Fruit fly (Drosophila melanogaster) whole organism, embryonic: Measurements from ENCODE around the gene RpL18.

Experiments used
- Antp ChIP-seq: fragments of 200-800 bp; sonication (Bioruptor generic); optimal IDR thresholded peaks from 3 replicates; lab custom pipeline; 2016; ENCODE audit warnings: missing biosample characterization, missing genetic modification characterization
- CG11504 ChIP-seq: fragments of 200-800 bp; sonication (Bioruptor generic); optimal IDR thresholded peaks from 3 replicates; lab custom pipeline; 2019; ENCODE audit warnings: missing biosample characterization, mild to moderate bottlenecking, missing genetic modification characterization, moderate library complexity
- CG11696 ChIP-seq: fragments of 200-800 bp; sonication (Bioruptor generic); IDR thresholded peaks from 2 replicates; pipeline ENCODE4 v1.3.6; 2022; ENCODE audit warnings: missing biosample characterization, missing genetic modification characterization
- CG12104 ChIP-seq: fragments of 200-800 bp; sonication (Bioruptor generic); optimal IDR thresholded peaks from 3 replicates; lab custom pipeline; 2016; ENCODE audit warnings: missing biosample characterization, missing genetic modification characterization
- CG12219 ChIP-seq: fragments of 200-800 bp; sonication (Bioruptor generic); optimal IDR thresholded peaks from 3 replicates; lab custom pipeline; 2018; ENCODE audit warnings: missing biosample characterization, mild to moderate bottlenecking, missing genetic modification characterization
- CG12391 ChIP-seq: fragments of 200-800 bp; sonication (Bioruptor generic); optimal IDR thresholded peaks from 3 replicates; lab custom pipeline; 2018; ENCODE audit warnings: missing biosample characterization, mild to moderate bottlenecking, missing genetic modification characterization, moderate library complexity
- CG12942 ChIP-seq: fragments of 200-800 bp; sonication (Bioruptor generic); optimal IDR thresholded peaks from 3 replicates; lab custom pipeline; 2016; ENCODE audit warnings: missing biosample characterization, missing genetic modification characterization
- CG13287 ChIP-seq: fragments of 200-800 bp; sonication (Bioruptor generic); IDR thresholded peaks from 2 replicates; pipeline ENCODE4 v1.3.6; 2022; ENCODE audit warnings: missing biosample characterization, missing genetic modification characterization; ENCODE audit not compliant: partially characterized antibody
- CG13424 ChIP-seq: fragments of 200-800 bp; sonication (Bioruptor generic); optimal IDR thresholded peaks from 2 replicates; lab custom pipeline; 2019; ENCODE audit warnings: missing biosample characterization, mild to moderate bottlenecking, missing genetic modification characterization, moderate library complexity
- CG13894 ChIP-seq: fragments of 200-800 bp; sonication (Bioruptor generic); optimal IDR thresholded peaks from 3 replicates; lab custom pipeline; 2018; ENCODE audit warnings: missing biosample characterization, mild to moderate bottlenecking, missing genetic modification characterization, moderate library complexity
- CG14965 ChIP-seq: fragments of 200-800 bp; sonication (Bioruptor generic); optimal IDR thresholded peaks from 2 replicates; lab custom pipeline; 2016; ENCODE audit warnings: missing biosample characterization, missing genetic modification characterization, borderline replicate concordance
- CG1647 ChIP-seq: fragments of 200-800 bp; sonication (Bioruptor generic); optimal IDR thresholded peaks from 3 replicates; lab custom pipeline; 2016; ENCODE audit warnings: missing biosample characterization, missing genetic modification characterization
- CG16863 ChIP-seq: fragments of 200-800 bp; sonication (Bioruptor generic); optimal IDR thresholded peaks from 3 replicates; lab custom pipeline; 2016; ENCODE audit warnings: missing biosample characterization, missing genetic modification characterization
- CG17612 ChIP-seq: fragments of 200-800 bp; sonication (Bioruptor generic); IDR thresholded peaks from 2 replicates; pipeline ENCODE4 v1.3.6; 2022; ENCODE audit warnings: missing biosample characterization, missing genetic modification characterization
- CG17912 ChIP-seq: fragments of 200-800 bp; sonication (Bioruptor generic); optimal IDR thresholded peaks from 2 replicates; lab custom pipeline; 2018; ENCODE audit warnings: missing biosample characterization, mild to moderate bottlenecking, missing genetic modification characterization
- CG18764 ChIP-seq: fragments of 200-800 bp; sonication (Bioruptor generic); optimal IDR thresholded peaks from 3 replicates; lab custom pipeline; 2016; ENCODE audit warnings: missing biosample characterization, missing genetic modification characterization
- CG2889 ChIP-seq: fragments of 200-800 bp; sonication (Bioruptor generic); IDR thresholded peaks from 3 replicates; pipeline ENCODE4 v1.3.6; 2022; ENCODE audit warnings: missing biosample characterization, missing genetic modification characterization
- CG43689 ChIP-seq: fragments of 200-800 bp; sonication (Bioruptor generic); IDR thresholded peaks from 2 replicates; pipeline ENCODE4 v1.3.6; 2022; ENCODE audit warnings: missing biosample characterization, missing genetic modification characterization
- CG6654 ChIP-seq: fragments of 200-800 bp; sonication (Bioruptor generic); optimal IDR thresholded peaks from 2 replicates; lab custom pipeline; 2017; ENCODE audit warnings: missing biosample characterization, mild to moderate bottlenecking, missing genetic modification characterization
- CG6854 ChIP-seq: fragments of 200-800 bp; sonication (Bioruptor generic); optimal IDR thresholded peaks from 3 replicates; lab custom pipeline; 2017; ENCODE audit warnings: missing biosample characterization, mild to moderate bottlenecking, missing genetic modification characterization
- CG8359 ChIP-seq: fragments of 200-800 bp; sonication (Bioruptor generic); optimal IDR thresholded peaks from 2 replicates; lab custom pipeline; 2017; ENCODE audit warnings: missing biosample characterization, mild to moderate bottlenecking, missing genetic modification characterization, borderline replicate concordance
- CG8478 ChIP-seq: fragments of >200 bp; optimal IDR thresholded peaks from 2 replicates; lab custom pipeline; 2018
- CTCF ChIP-seq: fragments of 200-800 bp; sonication (Bioruptor generic); optimal IDR thresholded peaks from 2 replicates; lab custom pipeline; 2017; ENCODE audit warnings: missing biosample characterization, mild to moderate bottlenecking, missing genetic modification characterization, moderate library complexity
- CoRest ChIP-seq: fragments of 200-800 bp; sonication (Bioruptor generic); optimal IDR thresholded peaks from 3 replicates; lab custom pipeline; 2018; ENCODE audit warnings: missing biosample characterization, mild to moderate bottlenecking, missing genetic modification characterization, moderate library complexity
- HHEX ChIP-seq: fragments of 200-800 bp; sonication (Bioruptor generic); optimal IDR thresholded peaks from 3 replicates; lab custom pipeline; 2017; ENCODE audit warnings: missing biosample characterization, mild to moderate bottlenecking, missing genetic modification characterization, missing genetic modification reagents
- HmgD ChIP-seq: fragments of 200-800 bp; sonication (Bioruptor generic); optimal IDR thresholded peaks from 3 replicates; lab custom pipeline; 2016; ENCODE audit warnings: missing biosample characterization, missing genetic modification characterization
- HmgZ ChIP-seq: fragments of 200-800 bp; sonication (Bioruptor generic); optimal IDR thresholded peaks from 2 replicates; lab custom pipeline; 2018; ENCODE audit warnings: missing biosample characterization, mild to moderate bottlenecking, missing genetic modification characterization
- Jarid2 ChIP-seq: fragments of 200-800 bp; sonication (Bioruptor generic); optimal IDR thresholded peaks from 3 replicates; lab custom pipeline; 2017; ENCODE audit warnings: mild to moderate bottlenecking, missing biosample characterization, missing genetic modification reagents, missing genetic modification characterization
- MTF-1 ChIP-seq: fragments of 200-800 bp; sonication (Bioruptor generic); optimal IDR thresholded peaks from 2 replicates; lab custom pipeline; 2018; ENCODE audit warnings: missing biosample characterization, mild to moderate bottlenecking, missing genetic modification characterization, borderline replicate concordance
- Mad ChIP-seq: fragments of 200-800 bp; sonication (Bioruptor generic); optimal IDR thresholded peaks from 2 replicates; lab custom pipeline; 2016; ENCODE audit warnings: missing biosample characterization, missing genetic modification characterization
- Nf-YA ChIP-seq: fragments of 200-800 bp; sonication (Bioruptor generic); IDR thresholded peaks from 2 replicates; pipeline ENCODE4 v1.3.6; 2022; ENCODE audit warnings: missing biosample characterization, missing genetic modification characterization
- Ravus ChIP-seq: fragments of 200-800 bp; sonication (Bioruptor generic); IDR thresholded peaks from 2 replicates; pipeline ENCODE4 v1.3.6; 2022; ENCODE audit warnings: missing biosample characterization, missing genetic modification characterization
- TFAM ChIP-seq: fragments of 200-800 bp; sonication (Bioruptor generic); optimal IDR thresholded peaks from 2 replicates; lab custom pipeline; 2017; ENCODE audit warnings: missing biosample characterization, missing genetic modification characterization, inconsistent platforms
- Trl ChIP-seq, 3 experiments: fragments of >200 bp in 2 of 3; fragments of 200-800 bp in 1 of 3; sonication (Bioruptor generic) in 1 of 3; optimal IDR thresholded peaks; 2 replicates in 1 of 3; 3 replicates in 2 of 3; lab custom pipeline; 2016 to 2017; ENCODE audit warnings: missing biosample characterization in 1 of 3, missing genetic modification characterization in 1 of 3
- ato ChIP-seq: fragments of 200-800 bp; sonication (Bioruptor generic); IDR thresholded peaks from 2 replicates; pipeline ENCODE4 v1.3.6; 2022; ENCODE audit warnings: missing biosample characterization, missing genetic modification characterization; ENCODE audit not compliant: partially characterized antibody
- bcd ChIP-seq: fragments of 200-800 bp; sonication (Bioruptor generic); optimal IDR thresholded peaks from 2 replicates; lab custom pipeline; 2017; ENCODE audit warnings: missing biosample characterization, mild to moderate bottlenecking, missing genetic modification characterization
- fd64A ChIP-seq: fragments of 200-800 bp; sonication (Bioruptor generic); optimal IDR thresholded peaks from 3 replicates; lab custom pipeline; 2018; ENCODE audit warnings: missing biosample characterization, mild to moderate bottlenecking, missing genetic modification characterization
- gem ChIP-seq: fragments of 200-800 bp; sonication (Bioruptor generic); optimal IDR thresholded peaks from 2 replicates; lab custom pipeline; 2019; ENCODE audit warnings: missing biosample characterization, mild to moderate bottlenecking, missing genetic modification characterization, moderate library complexity
- inv ChIP-seq: fragments of 200-800 bp; sonication (Bioruptor generic); IDR thresholded peaks from 2 replicates; pipeline ENCODE4 v1.3.6; 2022; ENCODE audit warnings: missing biosample characterization, missing genetic modification characterization; ENCODE audit not compliant: partially characterized antibody
- maf-S ChIP-seq: fragments of 200-800 bp; sonication (Bioruptor generic); optimal IDR thresholded peaks from 2 replicates; lab custom pipeline; 2016; ENCODE audit warnings: missing biosample characterization, missing genetic modification characterization
- mam ChIP-seq: fragments of 200-800 bp; sonication (Bioruptor generic); optimal IDR thresholded peaks from 3 replicates; lab custom pipeline; 2016; ENCODE audit warnings: missing biosample characterization, missing genetic modification characterization
- nmo ChIP-seq: fragments of 200-800 bp; sonication (Bioruptor generic); optimal IDR thresholded peaks from 2 replicates; lab custom pipeline; 2018; ENCODE audit warnings: missing biosample characterization, mild to moderate bottlenecking, missing genetic modification characterization, moderate library complexity
- onecut ChIP-seq: fragments of 200-800 bp; sonication (Bioruptor generic); IDR thresholded peaks from 2 replicates; pipeline ENCODE4 v1.3.6; 2022; ENCODE audit warnings: missing biosample characterization, missing genetic modification characterization
- pho ChIP-seq: fragments of 200-800 bp; sonication (Bioruptor generic); optimal IDR thresholded peaks from 2 replicates; lab custom pipeline; 2016; ENCODE audit warnings: missing biosample characterization, missing genetic modification characterization
- phol ChIP-seq: fragments of 200-800 bp; sonication (Bioruptor generic); optimal IDR thresholded peaks from 3 replicates; lab custom pipeline; 2018; ENCODE audit warnings: missing biosample characterization, mild to moderate bottlenecking, missing genetic modification characterization, moderate library complexity
- schlank ChIP-seq: fragments of 200-800 bp; sonication (Bioruptor generic); optimal IDR thresholded peaks from 2 replicates; lab custom pipeline; 2018; ENCODE audit warnings: missing biosample characterization, mild to moderate bottlenecking, missing genetic modification characterization
- scrt ChIP-seq: fragments of 200-800 bp; sonication (Bioruptor generic); optimal IDR thresholded peaks from 2 replicates; lab custom pipeline; 2018; ENCODE audit warnings: missing biosample characterization, mild to moderate bottlenecking, missing genetic modification characterization, moderate library complexity
- ssp ChIP-seq: fragments of 200-800 bp; sonication (Bioruptor generic); IDR thresholded peaks from 2 replicates; pipeline ENCODE4 v1.3.6; 2022; ENCODE audit warnings: missing biosample characterization, missing genetic modification characterization
- tgo ChIP-seq: fragments of 200-800 bp; sonication (Bioruptor generic); IDR thresholded peaks from 3 replicates; pipeline ENCODE4 v1.3.6; 2022; ENCODE audit warnings: missing biosample characterization, missing genetic modification characterization
- ttk ChIP-seq: fragments of 200-800 bp; sonication (Bioruptor generic); IDR thresholded peaks from 2 replicates; pipeline ENCODE4 v2.1.2; 2022; ENCODE audit warnings: missing biosample characterization, missing genetic modification characterization

The RpL18 gene

DNA sequence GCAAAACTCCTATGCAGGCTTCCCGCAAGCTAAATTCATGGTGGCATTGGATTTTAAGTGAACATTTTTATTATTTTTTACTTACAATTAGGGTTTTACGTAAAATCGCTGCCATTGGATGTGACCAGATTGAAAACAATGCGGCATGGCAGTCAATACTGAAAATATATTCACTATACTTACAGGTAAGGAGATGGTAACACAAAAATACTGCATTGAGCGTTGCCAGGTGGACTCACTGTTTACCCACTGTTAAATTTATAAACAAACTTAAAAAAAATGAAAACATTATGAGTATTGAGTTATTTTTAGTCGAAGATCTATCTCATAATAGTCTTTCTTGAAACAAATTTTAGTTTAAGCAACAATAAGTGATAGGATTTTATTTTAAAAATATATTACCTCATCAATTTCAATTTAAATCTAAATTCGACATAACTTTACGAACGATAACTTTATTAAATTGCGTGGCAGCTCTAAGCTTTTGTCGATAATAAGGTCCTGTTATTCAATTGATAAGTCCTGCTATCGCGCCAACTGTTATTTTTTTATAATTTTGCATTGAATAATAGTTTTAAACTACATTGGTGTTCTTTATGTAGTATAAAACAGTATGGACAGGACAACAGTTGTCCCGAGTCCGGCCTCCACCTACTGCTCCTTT lies 2.8 kb upstream of the RpL18 start, which contains the start of the genes mRpL50 and mei-P22 (continued):
- TF ChIP-seq HHEX (GFP tag; lab: Kevin White, UChicago) (no peak), CG2889 (GFP tag; lab: Robert Waterston, UW) (no peak), phol (tag; lab: Kevin White, UChicago) (peak; percentile 45), CG6654 (GFP tag; lab: Kevin White, UChicago) (no peak), CG11504 (tag; lab: Kevin White, UChicago) (peak; percentile 23), gem (tag; lab: Kevin White, UChicago) (peak; percentile 61), ssp (no peak; the same call in 1 of the 2 replicates), TFAM (GFP tag; lab: Kevin White, UChicago) (no peak), pho (no peak), CG6854 (GFP tag; lab: Kevin White, UChicago) (no peak), CG16863 (GFP tag; lab: Kevin White, UChicago) (no peak), nmo (GFP tag; lab: Kevin White, UChicago) (peak; percentile 35), CG13424 (tag; lab: Kevin White, UChicago) (peak; percentile 44), fd64A (GFP tag; lab: Kevin White, UChicago) (no peak), ato (no peak), CG12391 (tag; lab: Kevin White, UChicago) (peak; percentile 47), CG43689 (no peak), Mad (GFP tag; lab: Kevin White, UChicago) (peak; percentile 13), CG1647 (GFP tag; lab: Kevin White, UChicago) (peak; percentile 8), mam (GFP tag; lab: Kevin White, UChicago) (peak; percentile 40), schlank (no peak), HmgZ (tag; lab: Kevin White, UChicago) (peak; percentile 51), Ravus (GFP tag; lab: Robert Waterston, UW) (no peak), CG13287 (GFP tag; lab: Robert Waterston, UW) (peak; percentile 21; the same call in 1 of the 2 replicates), MTF-1 (GFP tag; lab: Kevin White, UChicago) (no peak), Trl (optimal IDR thresholded peaks at IDR 0.05; lab: Kevin White, UChicago) (no peak), Trl (GFP tag; optimal IDR thresholded peaks at IDR 0.05; lab: Kevin White, UChicago) (no peak), ttk (GFP tag; lab: Robert Waterston, UW) (no peak), Antp (GFP tag; lab: Kevin White, UChicago) (peak; percentile 13), maf-S (GFP tag; lab: Kevin White, UChicago) (no peak), CG11696 (GFP tag; lab: Robert Waterston, UW) (no peak), CG12104 (no peak), Nf-YA (GFP tag; lab: Robert Waterston, UW) (no peak), CG17612 (no peak), CG12942 (GFP tag; lab: Kevin White, UChicago) (no peak), inv (GFP tag; lab: Robert Waterston, UW) (no peak), bcd (GFP tag; lab: Kevin White, UChicago) (no peak), CG12219 (GFP tag; lab: Kevin White, UChicago) (no peak), Jarid2 (GFP tag; lab: Kevin White, UChicago) (no peak), CG18764 (GFP tag; lab: Kevin White, UChicago) (no peak), CG8359 (GFP tag; lab: Kevin White, UChicago) (no peak), CG17912 (GFP tag; lab: Kevin White, UChicago) (no peak), tgo (GFP tag; lab: Robert Waterston, UW) (no peak), scrt (GFP tag; lab: Kevin White, UChicago) (no peak), CoRest (tag; lab: Kevin White, UChicago) (peak; percentile 20), HmgD (GFP tag; lab: Kevin White, UChicago) (no peak), onecut (GFP tag; lab: Robert Waterston, UW) (no peak), CG14965 (GFP tag; lab: Kevin White, UChicago) (no peak), CG8478 (lab: Kevin White, UChicago) (no peak), CTCF (no peak), CG13894 (tag; lab: Kevin White, UChicago) (no peak)
